Worm (Caenorhabditis elegans): ENCODE data around the gene T24C2.3.

DNA sequence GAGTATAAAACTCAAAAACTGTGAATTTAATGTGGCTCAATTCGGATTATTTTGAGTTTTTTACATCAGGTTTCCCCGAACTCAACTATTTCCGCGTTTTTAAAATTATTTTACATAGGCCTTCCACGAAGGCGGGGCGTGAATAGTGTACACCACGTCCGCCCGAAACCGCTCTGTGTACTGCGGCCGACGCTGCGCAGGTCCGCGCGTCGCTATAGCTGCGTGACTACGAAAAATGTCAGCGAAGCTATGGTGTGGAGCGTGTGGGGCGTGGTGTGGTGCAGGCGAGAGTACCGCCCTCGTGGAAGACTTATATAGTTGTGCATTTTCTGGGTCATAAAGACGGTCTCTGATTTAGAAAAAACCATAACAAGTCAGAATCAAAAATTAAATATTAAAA is 25.5 kb upstream of the T24C2.3 start:
- no peak for TF ChIP-seq lin-39 (tag; optimal IDR thresholded peaks at IDR 0.05)
- no peak for TF ChIP-seq fos-1 (tag; optimal IDR thresholded peaks at IDR 0.05)
- no peak for TF ChIP-seq mdt-29 (GFP tag; IDR thresholded peaks at IDR 0.05)
- no peak for TF ChIP-seq nhr-237 (tag; optimal IDR thresholded peaks at IDR 0.05)
- no peak for TF ChIP-seq lin-13 (GFP tag; optimal IDR thresholded peaks at IDR 0.05)
- TF ChIP-seq arid-1 (GFP tag; conservative IDR thresholded peaks at IDR 0.05), result no peak
- TF ChIP-seq mep-1 (tag; optimal IDR thresholded peaks at IDR 0.05), result no peak
- no peak for TF ChIP-seq T20F7.1 (GFP tag; optimal IDR thresholded peaks at IDR 0.05)
- TF ChIP-seq zag-1 (tag; optimal IDR thresholded peaks at IDR 0.05), result no peak
- no peak for TF ChIP-seq T26A8.4 (GFP tag; IDR thresholded peaks at IDR 0.05)
- no peak for TF ChIP-seq unc-130 (GFP tag; optimal IDR thresholded peaks at IDR 0.05)
- TF ChIP-seq nhr-10 (tag; optimal IDR thresholded peaks at IDR 0.05), result no peak
- no peak for TF ChIP-seq nhr-102 (tag; optimal IDR thresholded peaks at IDR 0.05)
- no peak for TF ChIP-seq nhr-77 (tag; optimal IDR thresholded peaks at IDR 0.05)

Measured in whole organism, L4 larva.